Worm (Caenorhabditis elegans) whole organism, L3 larva: ENCODE measurements around the gene F40G12.6.

ENCODE experiments used
- R02D3.7 ChIP-seq: fragments of 150-350 bp; optimal IDR thresholded peaks from 2 replicates; lab custom pipeline; 2014; ENCODE audit warnings: missing biosample characterization, missing genetic modification characterization
- ZK546.5 ChIP-seq: sonication (generic microtip); optimal IDR thresholded peaks from 2 replicates; lab custom pipeline; 2017; ENCODE audit warnings: missing biosample characterization, missing genetic modification characterization
- ama-1 ChIP-seq: fragments of 150-350 bp; optimal IDR thresholded peaks from 2 replicates; lab custom pipeline; 2018
- ceh-28 ChIP-seq: fragments of 150-350 bp; optimal IDR thresholded peaks from 2 replicates; lab custom pipeline; 2014; ENCODE audit warnings: missing biosample characterization, missing genetic modification reagents, missing genetic modification characterization
- ceh-9 ChIP-seq: sonication (generic microtip); optimal IDR thresholded peaks from 2 replicates; lab custom pipeline; 2018; ENCODE audit warnings: missing biosample characterization, missing genetic modification characterization
- daf-12 ChIP-seq: fragments of 150-350 bp; optimal IDR thresholded peaks from 2 replicates; lab custom pipeline; 2014; ENCODE audit warnings: missing biosample characterization, missing genetic modification reagents, missing genetic modification characterization
- egl-27 ChIP-seq: sonication (generic microtip); optimal IDR thresholded peaks from 4 replicates; lab custom pipeline; 2017; ENCODE audit warnings: missing biosample characterization, missing genetic modification reagents, missing genetic modification characterization
- egl-5 ChIP-seq: fragments of 150-350 bp; optimal IDR thresholded peaks from 2 replicates; lab custom pipeline; 2017; ENCODE audit warnings: missing biosample characterization, missing genetic modification reagents, missing genetic modification characterization, inconsistent platforms
- elt-1 ChIP-seq: fragments of 150-350 bp; optimal IDR thresholded peaks from 2 replicates; lab custom pipeline; 2014; ENCODE audit warnings: missing biosample characterization, missing genetic modification characterization
- elt-3 ChIP-seq, 3 experiments: fragments of 150-350 bp in 1 of 3; sonication (generic microtip) in 2 of 3; optimal IDR thresholded peaks; 2 replicates in 2 of 3; 4 replicates in 1 of 3; lab custom pipeline; 2014 to 2017; ENCODE audit warnings: missing biosample characterization in 3 of 3, missing genetic modification characterization in 3 of 3
- eor-1 ChIP-seq, 2 experiments: fragments of 150-350 bp; optimal IDR thresholded peaks; 2 replicates each; lab custom pipeline; 2014 to 2018; ENCODE audit warnings: missing biosample characterization in 2 of 2, missing genetic modification characterization in 2 of 2
- fkh-10 ChIP-seq: sonication (generic microtip); optimal IDR thresholded peaks from 2 replicates; lab custom pipeline; 2017; ENCODE audit warnings: missing biosample characterization, missing genetic modification reagents, missing genetic modification characterization
- fos-1 ChIP-seq: fragments of 150-350 bp; optimal IDR thresholded peaks from 2 replicates; lab custom pipeline; 2014; ENCODE audit warnings: missing biosample characterization, missing genetic modification characterization
- hmg-11 ChIP-seq: sonication (generic microtip); optimal IDR thresholded peaks from 2 replicates; lab custom pipeline; 2016; ENCODE audit warnings: missing genetic modification characterization, missing compliant biosample characterization
- jun-1 ChIP-seq: fragments of 150-350 bp; optimal IDR thresholded peaks from 2 replicates; lab custom pipeline; 2014; ENCODE audit warnings: missing biosample characterization, missing genetic modification reagents, missing genetic modification characterization
- lin-39 ChIP-seq: fragments of 150-350 bp; optimal IDR thresholded peaks from 2 replicates; lab custom pipeline; 2018; ENCODE audit warnings: missing biosample characterization, missing genetic modification reagents, missing genetic modification characterization
- lsy-12 ChIP-seq: sonication (generic microtip); optimal IDR thresholded peaks from 2 replicates; lab custom pipeline; 2016; ENCODE audit warnings: mild to moderate bottlenecking, missing genetic modification characterization, missing compliant biosample characterization
- mdl-1 ChIP-seq: fragments of 150-350 bp; optimal IDR thresholded peaks from 2 replicates; lab custom pipeline; 2014; ENCODE audit warnings: missing biosample characterization, missing genetic modification characterization
- nfya-1 ChIP-seq: sonication (generic microtip); optimal IDR thresholded peaks from 2 replicates; lab custom pipeline; 2017; ENCODE audit warnings: missing genetic modification characterization, mild to moderate bottlenecking, missing compliant biosample characterization, antibody characterized with exemption, moderate library complexity; ENCODE audit not compliant: insufficient read depth
- nhr-11 ChIP-seq: fragments of 150-350 bp; optimal IDR thresholded peaks from 2 replicates; lab custom pipeline; 2014; ENCODE audit warnings: missing biosample characterization, missing genetic modification characterization
- nhr-23 ChIP-seq: fragments of 150-350 bp; optimal IDR thresholded peaks from 2 replicates; lab custom pipeline; 2014; ENCODE audit warnings: missing biosample characterization, missing genetic modification reagents, missing genetic modification characterization
- nhr-237 ChIP-seq: fragments of 150-350 bp; optimal IDR thresholded peaks from 2 replicates; lab custom pipeline; 2014; ENCODE audit warnings: missing biosample characterization, missing genetic modification characterization
- nhr-25 ChIP-seq: sonication (generic microtip); optimal IDR thresholded peaks from 2 replicates; lab custom pipeline; 2017; ENCODE audit warnings: missing biosample characterization, missing genetic modification characterization
- nhr-28 ChIP-seq: fragments of 150-350 bp; optimal IDR thresholded peaks from 2 replicates; lab custom pipeline; 2014; ENCODE audit warnings: missing biosample characterization, missing genetic modification characterization
- nhr-67 ChIP-seq: fragments of 150-350 bp; optimal IDR thresholded peaks from 2 replicates; lab custom pipeline; 2014; ENCODE audit warnings: missing biosample characterization, missing genetic modification characterization
- nhr-76 ChIP-seq: fragments of 150-350 bp; sonication (generic microtip); optimal IDR thresholded peaks from 5 replicates; lab custom pipeline; 2014; ENCODE audit warnings: missing biosample characterization, missing genetic modification characterization
- pha-4 ChIP-seq: fragments of 150-350 bp; optimal IDR thresholded peaks from 2 replicates; lab custom pipeline; 2014; ENCODE audit warnings: missing biosample characterization, missing genetic modification reagents, missing genetic modification characterization
- pqm-1 ChIP-seq: fragments of 150-350 bp; optimal IDR thresholded peaks from 2 replicates; lab custom pipeline; 2017; ENCODE audit warnings: missing biosample characterization, missing genetic modification characterization, inconsistent platforms
- sea-2 ChIP-seq: fragments of 150-350 bp; sonication (generic microtip); optimal IDR thresholded peaks from 4 replicates; lab custom pipeline; 2014; ENCODE audit warnings: missing biosample characterization, missing genetic modification reagents, missing genetic modification characterization
- snpc-4 ChIP-seq: fragments of 150-350 bp; optimal IDR thresholded peaks from 2 replicates; lab custom pipeline; 2014; ENCODE audit warnings: missing biosample characterization, missing genetic modification characterization
- tbx-2 ChIP-seq: sonication (generic microtip); optimal IDR thresholded peaks from 2 replicates; lab custom pipeline; 2016; ENCODE audit warnings: mild to moderate bottlenecking, missing genetic modification characterization, missing compliant biosample characterization
- unc-39 ChIP-seq: sonication (generic microtip); optimal IDR thresholded peaks from 4 replicates; lab custom pipeline; 2017; ENCODE audit warnings: missing biosample characterization, missing genetic modification characterization
- unc-62 ChIP-seq: fragments of 150-350 bp; sonication (generic microtip); optimal IDR thresholded peaks from 4 replicates; lab custom pipeline; 2014; ENCODE audit warnings: missing biosample characterization, missing genetic modification reagents, missing genetic modification characterization
- zag-1 ChIP-seq: fragments of 150-350 bp; optimal IDR thresholded peaks from 2 replicates; lab custom pipeline; 2014; ENCODE audit warnings: missing biosample characterization, missing genetic modification characterization

F40G12.6 gene

ce11 chrV:14294396-14294795 lies 21.5 kb upstream of the F40G12.6 start, which contains the start of gene F14D7.9:
TSS of gene F14D7.9 (plus strand) at chrV:14294696.
- TF ChIP-seq ZK546.5 (tag; lab: Kevin White, UChicago) (no peak), egl-5 (tag; lab: Kevin White, UChicago) (no peak), nhr-237 (tag; lab: Kevin White, UChicago) (no peak)

DNA sequence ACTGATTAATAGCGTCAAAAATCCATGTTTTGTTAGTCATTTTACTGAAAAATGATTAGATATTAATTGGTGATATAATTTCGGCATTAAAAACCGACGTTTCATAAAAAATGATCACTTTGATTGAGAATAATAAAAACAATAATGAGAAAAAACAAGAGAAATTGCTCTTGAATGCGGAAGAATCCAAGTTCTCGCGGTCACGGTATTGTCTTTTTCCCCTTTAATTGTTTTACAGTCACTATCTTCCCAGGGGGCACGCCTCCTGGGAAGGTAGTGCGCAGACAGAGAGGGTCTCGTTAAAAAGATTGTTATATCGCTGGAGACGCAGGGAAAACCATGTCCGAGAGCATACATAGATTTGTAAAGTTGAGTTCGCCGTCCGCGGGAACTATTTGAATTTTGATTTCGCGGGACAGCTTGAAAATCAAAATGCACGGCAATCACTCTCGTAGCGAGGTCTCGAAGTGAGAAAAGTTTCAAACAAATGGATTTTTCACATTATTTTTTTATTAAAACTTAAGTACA lies 20.8 kb upstream of the F40G12.6 start, which contains the start of gene F14D7.2:
F14D7.2 (minus strand) TSS at position 51 of the 528 bp plus-strand sequence.
- TF ChIP-seq hmg-11 (tag; lab: Kevin White, UChicago) (no peak), ceh-9 (tag; lab: Kevin White, UChicago) (no peak), lin-39 (no peak), unc-39 (tag; lab: Kevin White, UChicago) (no peak), ceh-28 (tag; lab: Kevin White, UChicago) (no peak), egl-5 (tag; lab: Kevin White, UChicago) (no peak), nhr-76 (no peak), zag-1 (tag; lab: Kevin White, UChicago) (no peak), tbx-2 (no peak), nhr-67 (tag; lab: Kevin White, UChicago) (no peak), ZK546.5 (tag; lab: Kevin White, UChicago) (no peak), pha-4 (tag; lab: Kevin White, UChicago) (no peak), nhr-25 (tag; lab: Kevin White, UChicago) (no peak), fos-1 (tag; lab: Kevin White, UChicago) (no peak), jun-1 (no peak)

DNA sequence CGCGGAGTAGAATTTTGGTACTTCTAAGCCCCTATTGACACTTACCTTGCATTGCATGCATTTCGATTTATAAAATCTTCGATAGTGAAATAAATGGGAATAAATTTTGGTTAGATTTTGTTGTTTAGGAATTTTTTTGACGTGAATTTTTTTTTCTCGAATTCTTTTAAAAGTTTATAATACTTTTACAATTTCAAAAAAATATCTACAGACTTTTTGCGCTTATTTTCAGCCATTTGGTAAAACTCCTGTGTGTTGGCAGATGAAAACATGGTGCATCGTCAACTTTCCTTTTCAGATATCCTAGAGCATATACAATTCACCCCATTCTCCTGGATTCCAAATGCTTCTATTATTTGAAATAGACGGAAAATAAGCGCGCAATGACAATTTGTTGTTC lies 17.7 kb upstream of the F40G12.6 start, which contains the start of gene F14D7.18:
F14D7.18 (minus strand) TSS at position 101 of the 400 bp plus-strand sequence.
- TF ChIP-seq sea-2 (GFP tag; lab: Kevin White, UChicago) = no peak
- TF ChIP-seq nhr-28 (tag; lab: Kevin White, UChicago) = no peak
- TF ChIP-seq nfya-1 (tag; lab: Kevin White, UChicago) = no peak
- no peak for TF ChIP-seq pqm-1 (tag; lab: Kevin White, UChicago)
- TF ChIP-seq ZK546.5 (tag; lab: Kevin White, UChicago) = no peak
- TF ChIP-seq eor-1 (tag; optimal IDR thresholded peaks at IDR 0.05; lab: Kevin White, UChicago) = no peak
- TF ChIP-seq lsy-12 = no peak
- no peak for TF ChIP-seq nhr-11
- TF ChIP-seq elt-1 = no peak
- TF ChIP-seq nhr-23 (tag; lab: Kevin White, UChicago) = no peak
- TF ChIP-seq tbx-2 = no peak
- no peak for TF ChIP-seq R02D3.7 (tag; lab: Kevin White, UChicago)
- TF ChIP-seq jun-1 = no peak

DNA sequence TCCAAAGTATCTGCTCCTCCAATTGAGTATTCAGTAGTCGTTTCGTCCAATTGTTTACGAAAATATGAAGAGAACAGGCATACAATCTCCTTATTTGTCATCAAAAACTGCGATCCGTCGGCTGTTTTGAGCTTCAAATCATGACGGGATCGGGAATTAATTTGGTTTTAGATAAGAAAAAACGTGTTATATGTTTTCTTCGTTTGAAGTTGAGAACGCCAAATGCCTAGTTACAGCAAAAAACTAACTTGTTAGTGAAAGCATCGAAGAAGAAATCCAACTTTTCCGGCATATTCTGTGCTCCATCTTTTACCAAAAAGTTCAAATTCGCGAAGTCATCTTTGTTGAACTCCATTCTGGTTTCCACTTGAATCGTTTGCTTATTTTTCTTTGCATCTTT lies 16.4 kb upstream of the F40G12.6 start, which contains the start of gene F14D7.1:
F14D7.1 (minus strand) TSS at position 101 of the 400 bp plus-strand sequence.
- TF ChIP-seq nhr-11 (no peak), jun-1 (no peak), R02D3.7 (tag; lab: Kevin White, UChicago) (no peak), eor-1 (tag; optimal IDR thresholded peaks at IDR 0.05; lab: Kevin White, UChicago) (no peak), sea-2 (GFP tag; lab: Kevin White, UChicago) (no peak), fkh-10 (GFP tag; lab: Kevin White, UChicago) (no peak), unc-62 (GFP tag; lab: Kevin White, UChicago) (no peak), hmg-11 (tag; lab: Kevin White, UChicago) (no peak), snpc-4 (tag; lab: Kevin White, UChicago) (no peak), ceh-28 (tag; lab: Kevin White, UChicago) (no peak), fos-1 (tag; lab: Kevin White, UChicago) (no peak), elt-1 (no peak), egl-27 (tag; lab: Kevin White, UChicago) (no peak), elt-3 (tag; optimal IDR thresholded peaks at IDR 0.05; lab: Kevin White, UChicago) (no peak)

ce11 chrV:14285803-14286202 lies 12.9 kb upstream of the F40G12.6 start, which contains the start of gene F40G12.11:
TSS of gene F40G12.11 (plus strand) at chrV:14286171.
- TF ChIP-seq snpc-4 (tag; lab: Kevin White, UChicago) (no peak), unc-39 (tag; lab: Kevin White, UChicago) (no peak), ama-1 (lab: Kevin White, UChicago) (no peak), mdl-1 (tag; lab: Kevin White, UChicago) (no peak), eor-1 (tag; optimal IDR thresholded peaks at IDR 0.05; lab: Kevin White, UChicago) (no peak), daf-12 (no peak)
